Worm (Caenorhabditis elegans) whole organism, L1 larva: ENCODE results near the gene mlt-4.

ENCODE experiments used
- C04F5.9 ChIP-seq: sonication (generic microtip); optimal IDR thresholded peaks from 2 replicates; lab custom pipeline; 2016; ENCODE audit warnings: missing genetic modification characterization, missing compliant biosample characterization
- C34B4.2 ChIP-seq: sonication (generic microtip); optimal IDR thresholded peaks from 2 replicates; lab custom pipeline; 2017; ENCODE audit warnings: mild to moderate bottlenecking, missing genetic modification characterization, missing compliant biosample characterization
- F16B12.6 ChIP-seq: fragments of 150-350 bp; optimal IDR thresholded peaks from 2 replicates; lab custom pipeline; 2014; ENCODE audit warnings: missing biosample characterization, missing genetic modification characterization
- aly-2 ChIP-seq: fragments of 150-350 bp; optimal IDR thresholded peaks from 2 replicates; lab custom pipeline; 2014; ENCODE audit warnings: missing biosample characterization, missing genetic modification characterization
- ceh-90 ChIP-seq: sonication (generic microtip); optimal IDR thresholded peaks from 2 replicates; lab custom pipeline; 2016; ENCODE audit warnings: missing genetic modification characterization, missing compliant biosample characterization
- dpl-1 ChIP-seq, 3 experiments: fragments of 150-350 bp in 2 of 3; sonication (generic microtip) in 1 of 3; optimal IDR thresholded peaks; 2 replicates each; lab custom pipeline; 2014 to 2017; ENCODE audit warnings: missing biosample characterization in 3 of 3, missing genetic modification characterization in 3 of 3, missing genetic modification reagents in 3 of 3
- efl-3 ChIP-seq: fragments of 200-800 bp; sonication (Bioruptor generic); optimal IDR thresholded peaks from 2 replicates; lab custom pipeline; 2018; ENCODE audit warnings: mild to moderate bottlenecking, missing genetic modification characterization, missing compliant biosample characterization
- egl-13 ChIP-seq: sonication (generic microtip); optimal IDR thresholded peaks from 2 replicates; lab custom pipeline; 2016; ENCODE audit warnings: missing genotype, missing genetic modification reagents, missing genetic modification characterization, missing compliant biosample characterization
- elt-3 ChIP-seq, 6 experiments: fragments of 150-350 bp in 1 of 6; sonication (generic microtip); optimal IDR thresholded peaks; 2 replicates each; lab custom pipeline; 2017 to 2018; ENCODE audit warnings: missing biosample characterization in 6 of 6, missing genetic modification characterization in 6 of 6, inconsistent platforms in 1 of 6
- fkh-10 ChIP-seq: sonication (generic microtip); optimal IDR thresholded peaks from 2 replicates; lab custom pipeline; 2017; ENCODE audit warnings: missing biosample characterization, missing genetic modification reagents, missing genetic modification characterization
- hpl-2 ChIP-seq: fragments of 150-350 bp; optimal IDR thresholded peaks from 2 replicates; lab custom pipeline; 2014; ENCODE audit warnings: missing biosample characterization, missing genetic modification reagents, missing genetic modification characterization
- irx-1 ChIP-seq: sonication (generic microtip); optimal IDR thresholded peaks from 2 replicates; lab custom pipeline; 2016; ENCODE audit warnings: missing genetic modification characterization, missing compliant biosample characterization
- lin-13 ChIP-seq: fragments of 150-350 bp; optimal IDR thresholded peaks from 2 replicates; lab custom pipeline; 2014; ENCODE audit warnings: missing biosample characterization, missing genetic modification reagents, missing genetic modification characterization
- lin-14 ChIP-seq: fragments of 200-800 bp; sonication (Bioruptor generic); optimal IDR thresholded peaks from 2 replicates; lab custom pipeline; 2018; ENCODE audit warnings: mild to moderate bottlenecking, missing genetic modification characterization, moderate library complexity, missing compliant biosample characterization
- lin-35 ChIP-seq, 2 experiments: fragments of 150-350 bp; optimal IDR thresholded peaks; 2 replicates each; lab custom pipeline; 2014; ENCODE audit warnings: missing biosample characterization in 2 of 2, missing genetic modification characterization in 2 of 2, missing genetic modification reagents in 2 of 2
- mdl-1 ChIP-seq, 2 experiments: fragments of 150-350 bp; optimal IDR thresholded peaks; 2 replicates each; lab custom pipeline; 2014 to 2017; ENCODE audit warnings: missing biosample characterization in 2 of 2, missing genetic modification characterization in 2 of 2, inconsistent platforms in 1 of 2
- nhr-11 ChIP-seq: fragments of 150-350 bp; optimal IDR thresholded peaks from 2 replicates; lab custom pipeline; 2014; ENCODE audit warnings: missing biosample characterization, missing genetic modification characterization
- nhr-12 ChIP-seq: sonication (generic microtip); optimal IDR thresholded peaks from 2 replicates; lab custom pipeline; 2017; ENCODE audit warnings: missing biosample characterization, missing genetic modification characterization
- nhr-28 ChIP-seq: fragments of 150-350 bp; optimal IDR thresholded peaks from 2 replicates; lab custom pipeline; 2014; ENCODE audit warnings: missing biosample characterization, missing genetic modification characterization
- nhr-47 ChIP-seq: sonication (generic microtip); optimal IDR thresholded peaks from 2 replicates; lab custom pipeline; 2016; ENCODE audit warnings: mild to moderate bottlenecking, missing genetic modification characterization, moderate library complexity, missing compliant biosample characterization
- nhr-71 ChIP-seq: sonication (generic microtip); optimal IDR thresholded peaks from 2 replicates; lab custom pipeline; 2016; ENCODE audit warnings: mild to moderate bottlenecking, missing genetic modification characterization, moderate library complexity, missing compliant biosample characterization
- nhr-85 ChIP-seq: sonication (generic microtip); peaks from one replicate; lab custom pipeline; 2016; ENCODE audit warnings: missing genetic modification characterization, inconsistent platforms, missing compliant biosample characterization
- pax-3 ChIP-seq: fragments of 200-800 bp; sonication (Bioruptor generic); optimal IDR thresholded peaks from 2 replicates; lab custom pipeline; 2018; ENCODE audit warnings: mild to moderate bottlenecking, missing genetic modification characterization, moderate library complexity, missing compliant biosample characterization
- skn-1 ChIP-seq: fragments of 150-350 bp; optimal IDR thresholded peaks from 2 replicates; lab custom pipeline; 2014; ENCODE audit warnings: missing biosample characterization, missing genetic modification characterization
- snu-23 ChIP-seq: sonication (generic microtip); optimal IDR thresholded peaks from 2 replicates; lab custom pipeline; 2016; ENCODE audit warnings: missing genetic modification characterization, missing compliant biosample characterization
- sox-4 ChIP-seq: sonication (generic microtip); optimal IDR thresholded peaks from 2 replicates; lab custom pipeline; 2016; ENCODE audit warnings: missing genetic modification characterization, missing compliant biosample characterization
- sup-37 ChIP-seq: fragments of 200-800 bp; sonication (Bioruptor generic); optimal IDR thresholded peaks from 2 replicates; lab custom pipeline; 2018; ENCODE audit warnings: mild to moderate bottlenecking, missing genetic modification characterization, missing compliant biosample characterization
- swsn-7 ChIP-seq: sonication (generic microtip); optimal IDR thresholded peaks from 2 replicates; lab custom pipeline; 2016; ENCODE audit warnings: missing genetic modification characterization, missing compliant biosample characterization
- unc-62 ChIP-seq: fragments of 150-350 bp; optimal IDR thresholded peaks from 2 replicates; lab custom pipeline; 2014; ENCODE audit warnings: missing biosample characterization, missing genetic modification reagents, missing genetic modification characterization
- vab-15 ChIP-seq: sonication (generic microtip); optimal IDR thresholded peaks from 2 replicates; lab custom pipeline; 2017; ENCODE audit warnings: missing genotype, mild to moderate bottlenecking, missing genetic modification characterization, missing compliant biosample characterization
- ztf-11 ChIP-seq, 2 experiments: sonication (generic microtip); optimal IDR thresholded peaks; 2 replicates each; lab custom pipeline; 2016 to 2017; ENCODE audit warnings: missing genetic modification characterization in 2 of 2, missing biosample characterization in 1 of 2, missing compliant biosample characterization in 1 of 2
- ztf-4 ChIP-seq: fragments of 150-350 bp; optimal IDR thresholded peaks from 2 replicates; lab custom pipeline; 2014; ENCODE audit warnings: missing biosample characterization, missing genetic modification characterization

The mlt-4 gene

ce11 chrV:20289317-20289716 is at the start of gene mlt-4:
mlt-4 (minus strand) TSS chrV:20289417.
- TF ChIP-seq lin-14 (GFP tag; lab: Kevin White, UChicago) (no peak), vab-15 (no peak)

DNA sequence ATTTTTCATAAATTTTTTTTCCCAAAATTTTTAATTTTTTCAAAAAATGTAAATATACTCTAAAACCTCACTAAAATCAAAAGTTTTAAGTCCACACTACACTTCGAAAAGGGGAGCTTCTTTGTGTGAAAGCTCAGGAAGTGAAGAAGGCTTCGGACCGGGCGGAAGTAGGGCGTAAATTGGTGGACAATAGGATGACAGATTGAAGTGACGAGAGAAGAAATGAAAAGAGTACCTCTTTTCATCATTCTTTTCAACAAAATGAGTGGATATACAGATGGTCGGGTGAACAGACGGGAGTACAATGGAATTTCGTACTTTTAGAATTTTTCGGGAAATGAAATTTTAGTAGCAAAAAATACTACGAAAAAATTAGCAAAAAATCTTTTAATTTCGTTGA is 49.7 kb upstream of the mlt-4 start:
- TF ChIP-seq fkh-10 (GFP tag; lab: Kevin White, UChicago), result peak; percentile 44
- TF ChIP-seq irx-1 (tag; lab: Kevin White, UChicago), result peak; percentile 23
- TF ChIP-seq sox-4 (tag; lab: Kevin White, UChicago), result no peak

DNA sequence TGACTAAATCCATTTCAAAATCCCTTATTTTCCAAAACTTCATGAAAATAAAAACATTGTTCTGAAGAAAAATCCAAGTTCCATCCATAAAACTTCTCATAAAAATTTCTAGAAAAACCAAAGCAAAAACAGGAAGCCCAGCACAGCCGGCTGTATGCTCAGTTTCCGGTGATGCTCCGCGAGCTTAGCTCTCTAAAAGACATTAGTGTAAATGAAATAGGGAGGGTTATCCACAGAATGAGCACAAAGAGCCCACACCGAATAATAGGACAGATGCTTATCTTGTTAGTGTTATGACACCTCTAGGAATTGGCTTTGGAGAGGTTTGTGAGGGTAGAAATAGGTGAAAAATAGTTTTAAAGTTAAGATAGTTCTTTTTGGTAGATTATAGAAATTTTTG is 48.8 kb upstream of the mlt-4 start:
- TF ChIP-seq nhr-12 (tag; lab: Kevin White, UChicago), result no peak
- no peak for TF ChIP-seq unc-62 (GFP tag; lab: Kevin White, UChicago)
- no peak for TF ChIP-seq fkh-10 (GFP tag; lab: Kevin White, UChicago)
- TF ChIP-seq lin-13 (GFP tag; lab: Kevin White, UChicago), result no peak
- no peak for TF ChIP-seq dpl-1 (GFP tag; optimal IDR thresholded peaks at IDR 0.05; lab: Kevin White, UChicago)
- TF ChIP-seq C34B4.2 (tag; lab: Kevin White, UChicago), result no peak
- TF ChIP-seq ztf-4 (tag; lab: Kevin White, UChicago), result no peak
- TF ChIP-seq nhr-71 (tag; lab: Kevin White, UChicago), result no peak

DNA sequence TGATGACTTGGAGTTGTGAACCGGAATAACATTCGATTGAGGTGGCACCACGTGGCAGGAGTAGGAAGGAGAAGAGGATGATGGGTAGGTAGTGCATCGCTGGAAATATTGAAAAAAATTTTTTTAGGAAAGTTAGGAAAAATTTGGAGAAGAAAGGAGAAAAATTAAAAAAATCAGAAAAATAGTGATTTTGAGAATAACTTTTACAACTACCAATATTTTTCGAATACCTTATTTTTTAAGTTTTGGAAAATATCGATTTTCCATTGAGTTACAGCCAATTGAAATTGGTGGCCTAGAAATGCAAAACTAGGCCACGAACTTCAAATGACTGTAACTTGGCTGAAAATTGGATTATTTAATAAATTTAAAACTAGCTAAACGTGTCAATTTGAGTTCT is 46.0 kb upstream of the mlt-4 start, which contains the start of gene Y38H6A.5:
Gene Y38H6A.5, minus strand, starts transcription at position 101 of the 400 bp plus-strand sequence.
- TF ChIP-seq egl-13 (no peak), nhr-85 (tag; lab: Kevin White, UChicago) (peak; percentile 17), ztf-11 (tag; optimal IDR thresholded peaks at IDR 0.05; lab: Kevin White, UChicago) (no peak), hpl-2 (GFP tag; lab: Kevin White, UChicago) (no peak)

DNA sequence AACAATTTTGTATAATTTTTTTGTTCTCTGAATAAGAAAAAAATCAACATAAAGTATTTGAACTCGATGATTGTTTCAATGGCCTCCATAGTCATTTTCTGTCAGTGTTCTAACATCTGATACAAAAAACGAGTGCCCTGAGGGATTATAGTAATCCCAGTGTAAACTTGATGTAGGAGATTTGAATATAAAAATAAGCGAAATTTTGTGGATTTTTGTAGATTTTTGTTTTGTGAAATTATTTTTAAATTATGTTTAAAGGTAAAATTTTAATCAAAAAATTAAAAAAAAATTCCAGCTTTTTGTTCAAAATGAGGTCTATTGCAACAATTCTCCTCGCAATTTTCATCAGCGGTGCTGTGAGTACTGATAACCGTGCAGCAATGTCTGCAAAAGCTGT is 36.2 kb upstream of the mlt-4 start, which contains the start of gene Y38H6A.1:
Gene Y38H6A.1, plus strand, starts transcription at position 301 of the 400 bp plus-strand sequence.
- TF ChIP-seq pax-3 (tag; lab: Kevin White, UChicago), result no peak
- no peak for TF ChIP-seq efl-3 (GFP tag; lab: Kevin White, UChicago)
- TF ChIP-seq snu-23 (GFP tag; lab: Kevin White, UChicago), result no peak
- no peak for TF ChIP-seq nhr-28 (tag; lab: Kevin White, UChicago)
- TF ChIP-seq sup-37 (GFP tag; lab: Kevin White, UChicago), result no peak
- TF ChIP-seq lin-35 (GFP tag; optimal IDR thresholded peaks at IDR 0.05; lab: Kevin White, UChicago), result no peak
- TF ChIP-seq nhr-11, result no peak
- TF ChIP-seq elt-3 (tag; optimal IDR thresholded peaks at IDR 0.05; lab: Kevin White, UChicago), result no peak
- no peak for TF ChIP-seq mdl-1 (tag; optimal IDR thresholded peaks at IDR 0.05; lab: Kevin White, UChicago)
- no peak for TF ChIP-seq vab-15
- TF ChIP-seq nhr-47 (tag; lab: Kevin White, UChicago), result no peak
- TF ChIP-seq aly-2 (tag; lab: Kevin White, UChicago), result no peak
- no peak for TF ChIP-seq swsn-7
- TF ChIP-seq C04F5.9 (tag; lab: Kevin White, UChicago), result no peak
- no peak for TF ChIP-seq fkh-10 (GFP tag; lab: Kevin White, UChicago)
- TF ChIP-seq F16B12.6 (tag; lab: Kevin White, UChicago), result no peak
- TF ChIP-seq ceh-90, result no peak

- no peak for TF ChIP-seq skn-1
Measured at ce11 chrV:20317442-20317841, 28.2 kb upstream of the mlt-4 start, which contains the start of gene Y113G7C.1. Y113G7C.1 (plus strand) TSS chrV:20317742.
